Worm (Caenorhabditis elegans) whole organism, midembryonic: ENCODE measurements around the gene F36A4.5.

ENCODE experiments used
- T22C8.4 ChIP-seq: fragments of 200-800 bp; sonication (Bioruptor generic); IDR thresholded peaks from 2 replicates; pipeline ENCODE4 v1.3.6; 2022; ENCODE audit warnings: missing genetic modification characterization, missing compliant biosample characterization
- cog-1 ChIP-seq: sonication (generic microtip); optimal IDR thresholded peaks from 2 replicates; lab custom pipeline; 2016; ENCODE audit warnings: missing genetic modification characterization, missing compliant biosample characterization
- flt-1 ChIP-seq: fragments of 200-800 bp; sonication (Bioruptor generic); IDR thresholded peaks from 2 replicates; pipeline ENCODE4 v1.3.6; 2022; ENCODE audit warnings: missing genetic modification characterization, missing compliant biosample characterization
- med-1 ChIP-seq: sonication (generic microtip); optimal IDR thresholded peaks from 2 replicates; lab custom pipeline; 2017; ENCODE audit warnings: missing genetic modification characterization, mild to moderate bottlenecking, missing compliant biosample characterization, antibody characterized with exemption, missing genetic modification reagents; ENCODE audit not compliant: insufficient read depth
- ref-1 ChIP-seq: fragments of 200-800 bp; sonication (Bioruptor generic); conservative IDR thresholded peaks from 2 replicates; pipeline ENCODE4 v1.3.6; 2022; ENCODE audit warnings: missing genetic modification reagents, missing genetic modification characterization, missing compliant biosample characterization
- tab-1 ChIP-seq: fragments of 200-800 bp; sonication (Bioruptor generic); IDR thresholded peaks from 2 replicates; pipeline ENCODE4 v1.3.6; 2022; ENCODE audit warnings: missing genetic modification characterization, missing compliant biosample characterization
- ztf-23 ChIP-seq: fragments of 200-800 bp; sonication (Bioruptor generic); IDR thresholded peaks from 2 replicates; pipeline ENCODE4 v1.3.6; 2022; ENCODE audit warnings: missing genetic modification reagents, missing genetic modification characterization, missing compliant biosample characterization

ce11 chrIV:4236671-4237070 lies 28.7 kb upstream of the F36A4.5 start:
- TF ChIP-seq med-1 (GFP tag; lab: Kevin White, UChicago) (no peak), ztf-23 (no peak), T22C8.4 (no peak), tab-1 (GFP tag; lab: Robert Waterston, UW) (no peak), flt-1 (no peak), cog-1 (tag; lab: Kevin White, UChicago) (no peak), ref-1 (GFP tag; lab: Robert Waterston, UW) (no peak)
